Worm (Caenorhabditis elegans): ENCODE measurements around the gene abhd-3.1.
"Not testable (repeated sequence)": the region's sequence is repeated elsewhere in the genome, so short reads cannot be mapped to it uniquely, and the experiment has no call there.

- TF ChIP-seq ztf-29 (GFP tag; IDR thresholded peaks at IDR 0.05); med-1 (GFP tag; optimal IDR thresholded peaks at IDR 0.05; ENCODE audit: insufficient read depth); ref-1 (GFP tag; conservative IDR thresholded peaks at IDR 0.05); cog-1 (tag; optimal IDR thresholded peaks at IDR 0.05); klf-2 (GFP tag; conservative IDR thresholded peaks at IDR 0.05); tab-1 (GFP tag; IDR thresholded peaks at IDR 0.05); flt-1 (GFP tag; IDR thresholded peaks at IDR 0.05); ztf-23 (GFP tag; IDR thresholded peaks at IDR 0.05): not testable (repeated sequence)
Observed at ce11 chrV:19909435-19909834, 45.9 kb upstream of the abhd-3.1 start.
